Worm (Caenorhabditis elegans) whole organism, late embryonic: Measurements from ENCODE around the gene ugt-63.

ENCODE experiments used
- C08G9.2 ChIP-seq: sonication (generic microtip); optimal IDR thresholded peaks from 2 replicates; lab custom pipeline; 2016; ENCODE audit warnings: mild to moderate bottlenecking, missing genetic modification characterization, moderate library complexity, missing compliant biosample characterization
- C38D4.7 ChIP-seq: fragments of 200-800 bp; sonication (Bioruptor generic); optimal IDR thresholded peaks from 2 replicates; lab custom pipeline; 2018; ENCODE audit warnings: mild to moderate bottlenecking, missing genetic modification characterization, moderate library complexity, missing compliant biosample characterization
- F13H6.1 ChIP-seq: sonication (generic microtip); optimal IDR thresholded peaks from 2 replicates; lab custom pipeline; 2016; ENCODE audit warnings: missing genetic modification characterization, missing compliant biosample characterization
- K02D7.2 ChIP-seq: sonication (generic microtip); optimal IDR thresholded peaks from 2 replicates; lab custom pipeline; 2017; ENCODE audit warnings: mild to moderate bottlenecking, missing genetic modification characterization, missing compliant biosample characterization
- T23F11.4 ChIP-seq: fragments of 200-800 bp; sonication (Bioruptor generic); optimal IDR thresholded peaks from 2 replicates; lab custom pipeline; 2018; ENCODE audit warnings: mild to moderate bottlenecking, missing genetic modification characterization, missing compliant biosample characterization
- ceh-2 ChIP-seq: sonication (generic microtip); optimal IDR thresholded peaks from 2 replicates; lab custom pipeline; 2016; ENCODE audit warnings: missing genotype, missing genetic modification characterization, missing compliant biosample characterization
- ceh-22 ChIP-seq: sonication (generic microtip); optimal IDR thresholded peaks from 2 replicates; lab custom pipeline; 2017; ENCODE audit warnings: missing biosample characterization, missing genetic modification characterization
- ceh-31 ChIP-seq: sonication (generic microtip); optimal IDR thresholded peaks from 2 replicates; lab custom pipeline; 2016; ENCODE audit warnings: missing genetic modification characterization, missing compliant biosample characterization
- ceh-34 ChIP-seq: sonication (generic microtip); optimal IDR thresholded peaks from 2 replicates; lab custom pipeline; 2016; ENCODE audit warnings: mild to moderate bottlenecking, missing genetic modification characterization, missing compliant biosample characterization
- ceh-45 ChIP-seq: fragments of 200-800 bp; sonication (Bioruptor generic); IDR thresholded peaks from 2 replicates; pipeline ENCODE4 v1.3.6; 2022; ENCODE audit warnings: missing genetic modification reagents, missing genetic modification characterization, missing compliant biosample characterization
- ceh-48 ChIP-seq: sonication (generic microtip); optimal IDR thresholded peaks from 2 replicates; lab custom pipeline; 2016; ENCODE audit warnings: missing genetic modification characterization, inconsistent platforms, missing compliant biosample characterization
- che-1 ChIP-seq: sonication (generic microtip); optimal IDR thresholded peaks from 2 replicates; lab custom pipeline; 2016; ENCODE audit warnings: mild to moderate bottlenecking, missing genetic modification characterization, missing compliant biosample characterization
- dmd-4 ChIP-seq: sonication (generic microtip); optimal IDR thresholded peaks from 2 replicates; lab custom pipeline; 2016; ENCODE audit warnings: borderline replicate concordance, missing genetic modification characterization, missing compliant biosample characterization
- dve-1 ChIP-seq: sonication (generic microtip); optimal IDR thresholded peaks from 2 replicates; lab custom pipeline; 2017; ENCODE audit warnings: antibody characterized with exemption, mild to moderate bottlenecking, missing genetic modification characterization, missing compliant biosample characterization
- elt-4 ChIP-seq: sonication (generic microtip); optimal IDR thresholded peaks from 2 replicates; lab custom pipeline; 2016; ENCODE audit warnings: missing genetic modification characterization, missing compliant biosample characterization
- ets-4 ChIP-seq: sonication (generic microtip); optimal IDR thresholded peaks from 2 replicates; lab custom pipeline; 2016; ENCODE audit warnings: missing genetic modification characterization, missing compliant biosample characterization
- fkh-10 ChIP-seq: fragments of 150-350 bp; optimal IDR thresholded peaks from 2 replicates; lab custom pipeline; 2014; ENCODE audit warnings: missing biosample characterization, missing genetic modification reagents, missing genetic modification characterization
- gmeb-2 ChIP-seq: sonication (generic microtip); optimal IDR thresholded peaks from 2 replicates; lab custom pipeline; 2016; ENCODE audit warnings: missing genetic modification characterization, inconsistent platforms, missing compliant biosample characterization
- hlh-13 ChIP-seq: fragments of 200-800 bp; sonication (Bioruptor generic); optimal IDR thresholded peaks from 2 replicates; lab custom pipeline; 2018; ENCODE audit warnings: mild to moderate bottlenecking, missing genetic modification characterization, missing compliant biosample characterization
- hlh-15 ChIP-seq: sonication (generic microtip); optimal IDR thresholded peaks from 2 replicates; lab custom pipeline; 2016; ENCODE audit warnings: missing genetic modification characterization, missing compliant biosample characterization
- mec-3 ChIP-seq: sonication (generic microtip); optimal IDR thresholded peaks from 2 replicates; lab custom pipeline; 2016; ENCODE audit warnings: borderline replicate concordance, missing genetic modification characterization, missing compliant biosample characterization
- nhr-11 ChIP-seq: fragments of 150-350 bp; optimal IDR thresholded peaks from 2 replicates; lab custom pipeline; 2014; ENCODE audit warnings: missing biosample characterization, missing genetic modification characterization
- odd-2 ChIP-seq: sonication (generic microtip); optimal IDR thresholded peaks from 2 replicates; lab custom pipeline; 2017; ENCODE audit warnings: antibody characterized with exemption, mild to moderate bottlenecking, missing genetic modification characterization, missing compliant biosample characterization
- pag-3 ChIP-seq: sonication (generic microtip); optimal IDR thresholded peaks from 2 replicates; lab custom pipeline; 2016; ENCODE audit warnings: missing compliant biosample characterization, missing genetic modification characterization, borderline replicate concordance
- pat-9 ChIP-seq: fragments of 200-800 bp; sonication (Bioruptor generic); optimal IDR thresholded peaks from 2 replicates; lab custom pipeline; 2018; ENCODE audit warnings: mild to moderate bottlenecking, missing genetic modification characterization, moderate library complexity, missing compliant biosample characterization
- pax-1 ChIP-seq: fragments of 150-350 bp; optimal IDR thresholded peaks from 2 replicates; lab custom pipeline; 2014; ENCODE audit warnings: missing biosample characterization, missing genetic modification characterization
- pha-2 ChIP-seq: sonication (generic microtip); optimal IDR thresholded peaks from 2 replicates; lab custom pipeline; 2017; ENCODE audit warnings: mild to moderate bottlenecking, missing genetic modification characterization, missing compliant biosample characterization
- pha-4 ChIP-seq: fragments of 150-350 bp; optimal IDR thresholded peaks from 2 replicates; lab custom pipeline; 2018; ENCODE audit warnings: missing biosample characterization, missing genetic modification reagents, missing genetic modification characterization
- pqm-1 ChIP-seq: sonication (generic microtip); optimal IDR thresholded peaks from 2 replicates; lab custom pipeline; 2016; ENCODE audit warnings: missing genetic modification characterization, missing compliant biosample characterization
- ref-2 ChIP-seq: sonication (generic microtip); optimal IDR thresholded peaks from 2 replicates; lab custom pipeline; 2016; ENCODE audit warnings: missing genetic modification characterization, missing compliant biosample characterization
- rnt-1 ChIP-seq: sonication (generic microtip); optimal IDR thresholded peaks from 2 replicates; lab custom pipeline; 2016; ENCODE audit warnings: missing genetic modification characterization, missing compliant biosample characterization
- sdc-2 ChIP-seq: sonication (generic microtip); optimal IDR thresholded peaks from 2 replicates; lab custom pipeline; 2016; ENCODE audit warnings: missing genotype, missing genetic modification characterization, missing compliant biosample characterization
- tbx-2 ChIP-seq: sonication (generic microtip); optimal IDR thresholded peaks from 2 replicates; lab custom pipeline; 2016; ENCODE audit warnings: missing genetic modification characterization, missing compliant biosample characterization
- unc-3 ChIP-seq, 2 experiments: fragments of 200-800 bp in 1 of 2; sonication (Bioruptor generic) in 1 of 2; sonication (generic microtip) in 1 of 2; conservative IDR thresholded peaks in 1 of 2; optimal IDR thresholded peaks in 1 of 2; 2 replicates each; pipeline versions ENCODE4 v1.3.6 to Lab custom; 2016 to 2022; ENCODE audit warnings: missing compliant biosample characterization in 2 of 2, missing genetic modification characterization in 2 of 2, missing genetic modification reagents in 1 of 2
- unc-42 ChIP-seq: sonication (generic microtip); optimal IDR thresholded peaks from 2 replicates; lab custom pipeline; 2016; ENCODE audit warnings: missing genotype, missing genetic modification characterization, missing compliant biosample characterization
- unc-55 ChIP-seq: sonication (generic microtip); optimal IDR thresholded peaks from 2 replicates; lab custom pipeline; 2017; ENCODE audit warnings: missing biosample characterization, missing genetic modification reagents, missing genetic modification characterization
- zip-5 ChIP-seq: sonication (generic microtip); optimal IDR thresholded peaks from 2 replicates; lab custom pipeline; 2016; ENCODE audit warnings: missing genetic modification characterization, missing compliant biosample characterization
- ztf-16 ChIP-seq: sonication (generic microtip); optimal IDR thresholded peaks from 2 replicates; lab custom pipeline; 2017; ENCODE audit warnings: missing genetic modification characterization, missing compliant biosample characterization

ugt-63 gene

ce11 chrV:5098925-5099324 is 11.6 kb downstream of the ugt-63 start, which contains the start of gene unc-46:
Gene unc-46 (minus strand): TSS chrV:5099025.
- TF ChIP-seq che-1 (tag; lab: Kevin White, UChicago), result no peak
- TF ChIP-seq nhr-11 (tag; lab: Kevin White, UChicago), result no peak

- no peak for TF ChIP-seq zip-5 (tag; lab: Kevin White, UChicago)
- TF ChIP-seq dmd-4 (tag; lab: Kevin White, UChicago), result no peak
- no peak for TF ChIP-seq elt-4 (tag; lab: Kevin White, UChicago)
- TF ChIP-seq ceh-22, result no peak
- no peak for TF ChIP-seq ceh-31 (tag; lab: Kevin White, UChicago)
Measured at ce11 chrV:5097035-5097434, 13.5 kb downstream of the ugt-63 start, which contains the start of gene C04F5.2. Gene C04F5.2 (minus strand): TSS chrV:5097135.

- TF ChIP-seq pax-1 (tag; lab: Kevin White, UChicago) (no peak), unc-42 (tag; lab: Kevin White, UChicago) (peak; percentile 1), pha-4 (tag; lab: Kevin White, UChicago) (no peak)
Measured at ce11 chrV:5090386-5090785, 20.2 kb downstream of the ugt-63 start.

ce11 chrV:5089497-5090134 is 21.0 kb downstream of the ugt-63 start, which contains the start of gene glb-32:
Gene glb-32 (minus strand): TSS chrV:5089547.
- no peak for TF ChIP-seq tbx-2 (tag; lab: Kevin White, UChicago)
- no peak for TF ChIP-seq F13H6.1 (tag; lab: Kevin White, UChicago)
- no peak for TF ChIP-seq pag-3
- no peak for TF ChIP-seq ceh-48 (tag; lab: Kevin White, UChicago)
- no peak for TF ChIP-seq dve-1 (tag; lab: Kevin White, UChicago)
- TF ChIP-seq ceh-22, result no peak
- TF ChIP-seq pat-9 (tag; lab: Kevin White, UChicago), result no peak
- TF ChIP-seq rnt-1 (tag; lab: Kevin White, UChicago), result no peak
- no peak for TF ChIP-seq unc-3 (GFP tag; conservative IDR thresholded peaks at IDR 0.05; lab: Robert Waterston, UW)
- TF ChIP-seq unc-3 (tag; optimal IDR thresholded peaks at IDR 0.05; lab: Kevin White, UChicago), result no peak
- TF ChIP-seq sdc-2 (tag; lab: Kevin White, UChicago), result no peak
- TF ChIP-seq ceh-31 (tag; lab: Kevin White, UChicago), result no peak
- no peak for TF ChIP-seq ceh-34 (tag; lab: Kevin White, UChicago)

- no peak for TF ChIP-seq hlh-13
- no peak for TF ChIP-seq ets-4 (tag; lab: Kevin White, UChicago)
- TF ChIP-seq unc-42 (tag; lab: Kevin White, UChicago), result peak; percentile 55
Measured at ce11 chrV:5088311-5088710, 22.3 kb downstream of the ugt-63 start.

- TF ChIP-seq rnt-1 (tag; lab: Kevin White, UChicago) (no peak), unc-55 (GFP tag; lab: Kevin White, UChicago) (no peak), odd-2 (tag; lab: Kevin White, UChicago) (no peak), mec-3 (tag; lab: Kevin White, UChicago) (no peak), unc-3 (GFP tag; conservative IDR thresholded peaks at IDR 0.05; lab: Robert Waterston, UW) (no peak), unc-3 (tag; optimal IDR thresholded peaks at IDR 0.05; lab: Kevin White, UChicago) (no peak), K02D7.2 (tag; lab: Kevin White, UChicago) (no peak), T23F11.4 (GFP tag; lab: Kevin White, UChicago) (no peak), pha-2 (tag; lab: Kevin White, UChicago) (no peak), ceh-2 (tag; lab: Kevin White, UChicago) (no peak), fkh-10 (GFP tag; lab: Kevin White, UChicago) (no peak), gmeb-2 (tag; lab: Kevin White, UChicago) (no peak), ceh-45 (no peak), C08G9.2 (tag; lab: Kevin White, UChicago) (no peak), ztf-16 (tag; lab: Kevin White, UChicago) (no peak), ref-2 (tag; lab: Kevin White, UChicago) (no peak), C38D4.7 (GFP tag; lab: Kevin White, UChicago) (no peak), pqm-1 (no peak), hlh-15 (tag; lab: Kevin White, UChicago) (no peak)
Measured at ce11 chrV:5086919-5087404, 23.6 kb downstream of the ugt-63 start, which contains the start of gene Y58A7A.5. Gene Y58A7A.5 (minus strand): TSS chrV:5086969.
